Fruit fly (Drosophila melanogaster) Kc167 (cell line): ENCODE data around the gene CG32797.

Experiments used
- Myc ChIP-seq: fragments of >200 bp; optimal IDR thresholded peaks from 2 replicates; lab custom pipeline; 2017; ENCODE audit warnings: missing external identifiers
- Sin3A ChIP-seq: fragments of >200 bp; optimal IDR thresholded peaks from 2 replicates; lab custom pipeline; 2018; ENCODE audit warnings: missing external identifiers
- h ChIP-seq: fragments of >200 bp; optimal IDR thresholded peaks from 3 replicates; lab custom pipeline; 2018; ENCODE audit warnings: missing external identifiers
- insv ChIP-seq: fragments of >200 bp; optimal IDR thresholded peaks from 3 replicates; lab custom pipeline; 2018; ENCODE audit warnings: missing external identifiers
- psq ChIP-seq: fragments of >200 bp; optimal IDR thresholded peaks from 2 replicates; lab custom pipeline; 2017; ENCODE audit warnings: missing external identifiers
- ttk ChIP-seq: sonication (Bioruptor generic); optimal IDR thresholded peaks from 2 replicates; lab custom pipeline; 2017; ENCODE audit warnings: missing external identifiers

CG32797 gene

DNA sequence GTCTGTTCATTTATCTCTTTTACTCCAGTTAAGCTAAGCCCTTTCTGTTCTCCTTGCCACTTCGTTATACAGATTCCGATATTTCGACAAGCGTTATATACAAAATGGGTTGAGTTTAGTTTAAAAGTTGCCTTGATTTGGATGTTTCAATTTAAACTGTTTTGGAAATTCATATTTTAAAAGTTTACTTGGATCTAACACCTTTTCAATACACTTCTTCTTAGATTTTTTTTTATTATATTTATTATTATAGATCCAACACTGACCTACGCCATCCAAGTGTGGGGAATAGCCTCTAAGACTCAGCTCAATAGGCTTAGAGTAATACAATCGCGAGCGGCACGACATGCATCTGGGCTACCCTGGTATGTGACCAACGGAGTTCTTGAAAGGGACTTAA is at the start of gene CG32797:
CG32797 (minus strand) TSS at position 101 of the 400 bp plus-strand sequence.
- no peak for TF ChIP-seq insv (lab: Kevin White, UChicago)
- no peak for TF ChIP-seq Myc (lab: Kevin White, UChicago)
- no peak for TF ChIP-seq psq (lab: Kevin White, UChicago)
- no peak for TF ChIP-seq h (lab: Kevin White, UChicago)
- no peak for TF ChIP-seq ttk (lab: Kevin White, UChicago)
- TF ChIP-seq Sin3A (lab: Kevin White, UChicago), result no peak

DNA sequence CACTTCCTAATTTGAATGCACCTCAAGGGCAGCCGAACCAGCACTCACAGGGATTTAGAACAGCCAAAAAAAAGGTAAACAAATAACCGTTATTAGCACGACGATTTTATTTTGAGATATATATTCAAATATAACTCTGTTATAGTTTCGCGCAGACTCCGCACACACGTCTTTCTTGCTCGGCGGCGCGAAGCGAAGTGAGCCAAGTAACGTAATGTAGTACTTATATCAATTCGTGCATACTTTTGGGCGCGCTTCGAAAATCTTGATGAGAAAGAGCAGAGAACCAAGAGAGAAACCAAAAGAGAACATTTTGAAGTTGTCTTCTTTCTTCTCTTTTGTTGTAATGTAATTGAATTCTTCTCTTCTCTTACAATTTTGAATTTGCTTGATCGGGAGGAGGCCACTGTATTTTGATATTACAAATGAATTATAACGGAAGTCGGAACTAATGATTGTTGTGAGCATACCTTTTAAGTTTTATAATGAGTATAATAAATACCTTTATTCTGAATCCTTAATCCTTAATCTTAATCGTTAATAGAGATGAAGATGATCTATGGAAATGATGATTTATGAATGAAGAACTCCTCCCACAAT is 44.3 kb upstream of the CG32797 start, which contains the start of gene boi:
boi (minus strand) TSS at position 201 of the 600 bp plus-strand sequence.
- no peak for TF ChIP-seq psq (lab: Kevin White, UChicago)
- TF ChIP-seq ttk (lab: Kevin White, UChicago), result no peak

- TF ChIP-seq Myc (lab: Kevin White, UChicago) (no peak), insv (lab: Kevin White, UChicago) (no peak), ttk (lab: Kevin White, UChicago) (no peak), psq (lab: Kevin White, UChicago) (no peak), Sin3A (lab: Kevin White, UChicago) (no peak), h (lab: Kevin White, UChicago) (no peak)
Measured at dm6 chrX:2468576-2468975, 42.9 kb upstream of the CG32797 start.

- TF ChIP-seq psq (lab: Kevin White, UChicago), result no peak
- no peak for TF ChIP-seq Sin3A (lab: Kevin White, UChicago)
- no peak for TF ChIP-seq h (lab: Kevin White, UChicago)
- no peak for TF ChIP-seq ttk (lab: Kevin White, UChicago)
- TF ChIP-seq insv (lab: Kevin White, UChicago), result no peak
- no peak for TF ChIP-seq Myc (lab: Kevin White, UChicago)
Measured at dm6 chrX:2466919-2467318, 41.3 kb upstream of the CG32797 start.

dm6 chrX:2465687-2466086 is 40.0 kb upstream of the CG32797 start:
- no peak for TF ChIP-seq Sin3A (lab: Kevin White, UChicago)
- TF ChIP-seq ttk (lab: Kevin White, UChicago), result no peak
- no peak for TF ChIP-seq insv (lab: Kevin White, UChicago)
- TF ChIP-seq h (lab: Kevin White, UChicago), result no peak
- TF ChIP-seq Myc (lab: Kevin White, UChicago), result no peak
- TF ChIP-seq psq (lab: Kevin White, UChicago), result no peak

- TF ChIP-seq insv (lab: Kevin White, UChicago) (no peak), ttk (lab: Kevin White, UChicago) (no peak), Sin3A (lab: Kevin White, UChicago) (no peak), h (lab: Kevin White, UChicago) (no peak), Myc (lab: Kevin White, UChicago) (no peak), psq (lab: Kevin White, UChicago) (no peak)
Measured at dm6 chrX:2464189-2464588, 38.5 kb upstream of the CG32797 start.

dm6 chrX:2462919-2463544 is 37.4 kb upstream of the CG32797 start:
- TF ChIP-seq h (lab: Kevin White, UChicago) (no peak), Myc (lab: Kevin White, UChicago) (no peak), insv (lab: Kevin White, UChicago) (no peak), Sin3A (lab: Kevin White, UChicago) (no peak), ttk (lab: Kevin White, UChicago) (no peak), psq (lab: Kevin White, UChicago) (no peak)

dm6 chrX:2461421-2462393 is 36.1 kb upstream of the CG32797 start:
- TF ChIP-seq psq (lab: Kevin White, UChicago) (no peak), Sin3A (lab: Kevin White, UChicago) (no peak), Myc (lab: Kevin White, UChicago) (no peak), insv (lab: Kevin White, UChicago) (no peak), ttk (lab: Kevin White, UChicago) (no peak), h (lab: Kevin White, UChicago) (no peak)

dm6 chrX:2459843-2460242 is 34.2 kb upstream of the CG32797 start:
- TF ChIP-seq h (lab: Kevin White, UChicago), result no peak
- no peak for TF ChIP-seq psq (lab: Kevin White, UChicago)
- no peak for TF ChIP-seq ttk (lab: Kevin White, UChicago)
- TF ChIP-seq insv (lab: Kevin White, UChicago), result no peak
- TF ChIP-seq Myc (lab: Kevin White, UChicago), result no peak
- no peak for TF ChIP-seq Sin3A (lab: Kevin White, UChicago)

- TF ChIP-seq psq (lab: Kevin White, UChicago) (no peak), ttk (lab: Kevin White, UChicago) (no peak), Sin3A (lab: Kevin White, UChicago) (no peak), insv (lab: Kevin White, UChicago) (no peak), h (lab: Kevin White, UChicago) (no peak), Myc (lab: Kevin White, UChicago) (no peak)
Measured at dm6 chrX:2457863-2458458, 32.3 kb upstream of the CG32797 start.
